Fruit fly (Drosophila melanogaster): ENCODE results near the gene aay.

The aay gene

dm6 chr3L:9466595-9466994 is 43.5 kb downstream of the aay start (continued):
- TF ChIP-seq CG8924 (tag; optimal IDR thresholded peaks at IDR 0.05) (peak; percentile 41), CG7839 (tag; optimal IDR thresholded peaks at IDR 0.05) (peak; percentile 57), CG18599 (GFP tag; optimal IDR thresholded peaks at IDR 0.05) (peak; percentile 58), CG9437 (GFP tag; optimal IDR thresholded peaks at IDR 0.05) (peak; percentile 10), nerfin-1 (tag; optimal IDR thresholded peaks at IDR 0.05) (peak; percentile 34), dpn (GFP tag; optimal IDR thresholded peaks at IDR 0.05) (no peak), CG4617 (GFP tag; optimal IDR thresholded peaks at IDR 0.05; ENCODE audit: borderline replicate concordance) (no peak)

dm6 chr3L:9467267-9467666 is 44.2 kb downstream of the aay start:
- TF ChIP-seq Ets65A (GFP tag) (peak; percentile 68), CG8281 (tag; optimal IDR thresholded peaks at IDR 0.05) (no peak)

- TF ChIP-seq Hr51 (GFP tag; optimal IDR thresholded peaks at IDR 0.05) (peak in 1 of 2 experiments; percentile 43), Kr (GFP tag; optimal IDR thresholded peaks at IDR 0.05) (no peak), Taf1 (GFP tag; IDR thresholded peaks at IDR 0.05) (no peak), Drgx (GFP tag; IDR thresholded peaks at IDR 0.05) (peak; percentile 68), repo (GFP tag; optimal IDR thresholded peaks at IDR 0.05) (no peak), CG1792 (GFP tag; optimal IDR thresholded peaks at IDR 0.05) (no peak), Bdp1 (GFP tag; optimal IDR thresholded peaks at IDR 0.05) (no peak), Elba2 (GFP tag; optimal IDR thresholded peaks at IDR 0.05) (peak; percentile 73), CG2875 (GFP tag; optimal IDR thresholded peaks at IDR 0.05) (no peak), stwl (tag; optimal IDR thresholded peaks at IDR 0.05) (no peak), CG15479 (GFP tag; optimal IDR thresholded peaks at IDR 0.05) (peak; percentile 36), TFAM (GFP tag; optimal IDR thresholded peaks at IDR 0.05) (no peak), cwo (GFP tag; optimal IDR thresholded peaks at IDR 0.05) (no peak), slou (GFP tag; optimal IDR thresholded peaks at IDR 0.05) (no peak), CG1603 (tag; optimal IDR thresholded peaks at IDR 0.05) (no peak), fu2 (GFP tag; optimal IDR thresholded peaks at IDR 0.05) (no peak), CG18764 (GFP tag; optimal IDR thresholded peaks at IDR 0.05) (no peak), D19A (tag; optimal IDR thresholded peaks at IDR 0.05) (no peak), run (tag; optimal IDR thresholded peaks at IDR 0.05) (no peak), peb (GFP tag; IDR thresholded peaks at IDR 0.05) (no peak), CG34376 (GFP tag; optimal IDR thresholded peaks at IDR 0.05) (no peak), NC2α (GFP tag; optimal IDR thresholded peaks at IDR 0.05) (no peak), B-H2 (GFP tag; optimal IDR thresholded peaks at IDR 0.05) (no peak), CG9932 (GFP tag; IDR thresholded peaks at IDR 0.05) (no peak), Six4 (GFP tag; optimal IDR thresholded peaks at IDR 0.05) (no peak), vvl (GFP tag; IDR thresholded peaks at IDR 0.05) (no peak), fd64A (GFP tag; optimal IDR thresholded peaks at IDR 0.05) (peak; percentile 7), en (GFP tag; optimal IDR thresholded peaks at IDR 0.05) (no peak), CG12942 (GFP tag; optimal IDR thresholded peaks at IDR 0.05) (no peak), crol (GFP tag; IDR thresholded peaks at IDR 0.05) (no peak), crp (GFP tag; optimal IDR thresholded peaks at IDR 0.05) (no peak), ttk (GFP tag; IDR thresholded peaks at IDR 0.05) (no peak), lab (GFP tag; optimal IDR thresholded peaks at IDR 0.05) (no peak), BEAF-32 (GFP tag; optimal IDR thresholded peaks at IDR 0.05) (no peak), Atf-2 (GFP tag; optimal IDR thresholded peaks at IDR 0.05) (no peak), CG10431 (GFP tag; optimal IDR thresholded peaks at IDR 0.05) (no peak), twi (tag; optimal IDR thresholded peaks at IDR 0.05) (no peak), CG11093 (GFP tag; IDR thresholded peaks at IDR 0.05) (no peak), fd102C (GFP tag; optimal IDR thresholded peaks at IDR 0.05) (peak; percentile 62)
These were observed 44.7 kb downstream of the aay start for dm6 chr3L:9467763-9468206.

All from whole organism, embryonic.